Worm (Caenorhabditis elegans) whole organism, late embryonic: Measurements from ENCODE around the gene F44E7.3.

Experiments used
- Y22D7AL.16 ChIP-seq: sonication (generic microtip); optimal IDR thresholded peaks from 2 replicates; lab custom pipeline; 2016; ENCODE audit warnings: missing genetic modification characterization, missing compliant biosample characterization
- ceh-9 ChIP-seq: sonication (generic microtip); optimal IDR thresholded peaks from 2 replicates; lab custom pipeline; 2016; ENCODE audit warnings: mild to moderate bottlenecking, missing genetic modification characterization, inconsistent platforms, missing compliant biosample characterization
- nfya-1 ChIP-seq: sonication (generic microtip); optimal IDR thresholded peaks from 2 replicates; lab custom pipeline; 2017; ENCODE audit warnings: missing genetic modification characterization, mild to moderate bottlenecking, missing compliant biosample characterization, antibody characterized with exemption, moderate library complexity
- rnt-1 ChIP-seq: sonication (generic microtip); optimal IDR thresholded peaks from 2 replicates; lab custom pipeline; 2016; ENCODE audit warnings: missing genetic modification characterization, missing compliant biosample characterization
- sdc-2 ChIP-seq: sonication (generic microtip); optimal IDR thresholded peaks from 2 replicates; lab custom pipeline; 2016; ENCODE audit warnings: missing genotype, missing genetic modification characterization, missing compliant biosample characterization
- sox-4 ChIP-seq: sonication (generic microtip); optimal IDR thresholded peaks from 2 replicates; lab custom pipeline; 2017; ENCODE audit warnings: mild to moderate bottlenecking, missing genetic modification characterization, inconsistent platforms, missing compliant biosample characterization
- tbx-2 ChIP-seq: sonication (generic microtip); optimal IDR thresholded peaks from 2 replicates; lab custom pipeline; 2016; ENCODE audit warnings: missing genetic modification characterization, missing compliant biosample characterization
- zip-5 ChIP-seq: sonication (generic microtip); optimal IDR thresholded peaks from 2 replicates; lab custom pipeline; 2016; ENCODE audit warnings: missing genetic modification characterization, missing compliant biosample characterization

- no peak for TF ChIP-seq zip-5
- no peak for TF ChIP-seq Y22D7AL.16 (tag; lab: Kevin White, UChicago)
- TF ChIP-seq rnt-1, result no peak
- no peak for TF ChIP-seq nfya-1 (tag; lab: Kevin White, UChicago)
- TF ChIP-seq ceh-9 (tag; lab: Kevin White, UChicago), result no peak
- TF ChIP-seq tbx-2 (tag; lab: Kevin White, UChicago), result no peak
- TF ChIP-seq sdc-2 (tag; lab: Kevin White, UChicago), result no peak
- no peak for TF ChIP-seq sox-4
Measured at ce11 chrV:5769500-5769899, 2.2 kb upstream of the F44E7.3 start.
